Worm (Caenorhabditis elegans) whole organism, late embryonic: ENCODE data around the gene lgc-11.

ENCODE experiments used
- C38D4.7 ChIP-seq: fragments of 200-800 bp; sonication (Bioruptor generic); optimal IDR thresholded peaks from 2 replicates; lab custom pipeline; 2018; ENCODE audit warnings: mild to moderate bottlenecking, missing genetic modification characterization, moderate library complexity, missing compliant biosample characterization
- T23F11.4 ChIP-seq: fragments of 200-800 bp; sonication (Bioruptor generic); optimal IDR thresholded peaks from 2 replicates; lab custom pipeline; 2018; ENCODE audit warnings: mild to moderate bottlenecking, missing genetic modification characterization, missing compliant biosample characterization
- ceh-18 ChIP-seq: sonication (generic microtip); optimal IDR thresholded peaks from 2 replicates; lab custom pipeline; 2016; ENCODE audit warnings: missing genetic modification characterization, missing compliant biosample characterization
- ceh-19 ChIP-seq: fragments of 200-800 bp; sonication (Bioruptor generic); optimal IDR thresholded peaks from 2 replicates; lab custom pipeline; 2018; ENCODE audit warnings: mild to moderate bottlenecking, missing genetic modification characterization, missing compliant biosample characterization
- ceh-31 ChIP-seq: sonication (generic microtip); optimal IDR thresholded peaks from 2 replicates; lab custom pipeline; 2016; ENCODE audit warnings: missing genetic modification characterization, missing compliant biosample characterization
- ceh-34 ChIP-seq: sonication (generic microtip); optimal IDR thresholded peaks from 2 replicates; lab custom pipeline; 2016; ENCODE audit warnings: mild to moderate bottlenecking, missing genetic modification characterization, missing compliant biosample characterization
- ceh-45 ChIP-seq: fragments of 200-800 bp; sonication (Bioruptor generic); IDR thresholded peaks from 2 replicates; pipeline ENCODE4 v1.3.6; 2022; ENCODE audit warnings: missing genetic modification reagents, missing genetic modification characterization, missing compliant biosample characterization
- ceh-6 ChIP-seq: fragments of 200-800 bp; sonication (Bioruptor generic); optimal IDR thresholded peaks from 2 replicates; lab custom pipeline; 2018; ENCODE audit warnings: mild to moderate bottlenecking, missing genetic modification characterization, missing compliant biosample characterization
- dve-1 ChIP-seq: sonication (generic microtip); optimal IDR thresholded peaks from 2 replicates; lab custom pipeline; 2017; ENCODE audit warnings: antibody characterized with exemption, mild to moderate bottlenecking, missing genetic modification characterization, missing compliant biosample characterization
- fax-1 ChIP-seq: sonication (generic microtip); optimal IDR thresholded peaks from 2 replicates; lab custom pipeline; 2016; ENCODE audit warnings: missing genotype, missing genetic modification characterization, missing compliant biosample characterization
- fkh-10 ChIP-seq: fragments of 150-350 bp; optimal IDR thresholded peaks from 2 replicates; lab custom pipeline; 2014; ENCODE audit warnings: missing biosample characterization, missing genetic modification reagents, missing genetic modification characterization
- gmeb-2 ChIP-seq: sonication (generic microtip); optimal IDR thresholded peaks from 2 replicates; lab custom pipeline; 2016; ENCODE audit warnings: missing genetic modification characterization, inconsistent platforms, missing compliant biosample characterization
- hlh-13 ChIP-seq: fragments of 200-800 bp; sonication (Bioruptor generic); optimal IDR thresholded peaks from 2 replicates; lab custom pipeline; 2018; ENCODE audit warnings: mild to moderate bottlenecking, missing genetic modification characterization, missing compliant biosample characterization
- hlh-15 ChIP-seq: sonication (generic microtip); optimal IDR thresholded peaks from 2 replicates; lab custom pipeline; 2016; ENCODE audit warnings: missing genetic modification characterization, missing compliant biosample characterization
- hlh-30 ChIP-seq: sonication (generic microtip); optimal IDR thresholded peaks from 2 replicates; lab custom pipeline; 2017; ENCODE audit warnings: antibody characterized with exemption, missing genetic modification characterization, missing compliant biosample characterization; ENCODE audit not compliant: insufficient read depth
- hlh-6 ChIP-seq: sonication (generic microtip); optimal IDR thresholded peaks from 2 replicates; lab custom pipeline; 2016; ENCODE audit warnings: missing genotype, missing genetic modification characterization, missing compliant biosample characterization
- hlh-8 ChIP-seq: sonication (generic microtip); optimal IDR thresholded peaks from 2 replicates; lab custom pipeline; 2016; ENCODE audit warnings: missing genotype, missing genetic modification characterization, missing compliant biosample characterization
- lin-11 ChIP-seq: fragments of 200-800 bp; sonication (Bioruptor generic); optimal IDR thresholded peaks from 2 replicates; lab custom pipeline; 2018; ENCODE audit warnings: mild to moderate bottlenecking, missing genetic modification characterization, missing compliant biosample characterization
- mec-3 ChIP-seq: sonication (generic microtip); optimal IDR thresholded peaks from 2 replicates; lab custom pipeline; 2016; ENCODE audit warnings: borderline replicate concordance, missing genetic modification characterization, missing compliant biosample characterization
- nfya-1 ChIP-seq: sonication (generic microtip); optimal IDR thresholded peaks from 2 replicates; lab custom pipeline; 2017; ENCODE audit warnings: missing genetic modification characterization, mild to moderate bottlenecking, missing compliant biosample characterization, antibody characterized with exemption, moderate library complexity
- nhr-11 ChIP-seq: fragments of 150-350 bp; optimal IDR thresholded peaks from 2 replicates; lab custom pipeline; 2014; ENCODE audit warnings: missing biosample characterization, missing genetic modification characterization
- odd-2 ChIP-seq: sonication (generic microtip); optimal IDR thresholded peaks from 2 replicates; lab custom pipeline; 2017; ENCODE audit warnings: antibody characterized with exemption, mild to moderate bottlenecking, missing genetic modification characterization, missing compliant biosample characterization
- pag-3 ChIP-seq: sonication (generic microtip); optimal IDR thresholded peaks from 2 replicates; lab custom pipeline; 2016; ENCODE audit warnings: missing compliant biosample characterization, missing genetic modification characterization, borderline replicate concordance
- ref-2 ChIP-seq: sonication (generic microtip); optimal IDR thresholded peaks from 2 replicates; lab custom pipeline; 2016; ENCODE audit warnings: missing genetic modification characterization, missing compliant biosample characterization
- sdc-2 ChIP-seq: sonication (generic microtip); optimal IDR thresholded peaks from 2 replicates; lab custom pipeline; 2016; ENCODE audit warnings: missing genotype, missing genetic modification characterization, missing compliant biosample characterization
- sox-2 ChIP-seq: fragments of 200-800 bp; sonication (Bioruptor generic); IDR thresholded peaks from 2 replicates; pipeline ENCODE4 v1.3.6; 2022; ENCODE audit warnings: missing genetic modification reagents, missing genetic modification characterization, missing compliant biosample characterization
- tbx-7 ChIP-seq: sonication (generic microtip); optimal IDR thresholded peaks from 2 replicates; lab custom pipeline; 2016; ENCODE audit warnings: missing genotype, missing genetic modification characterization, missing compliant biosample characterization
- unc-86 ChIP-seq: sonication (generic microtip); optimal IDR thresholded peaks from 2 replicates; lab custom pipeline; 2016; ENCODE audit warnings: missing genetic modification characterization, missing compliant biosample characterization
- ztf-16 ChIP-seq: sonication (generic microtip); optimal IDR thresholded peaks from 2 replicates; lab custom pipeline; 2017; ENCODE audit warnings: missing genetic modification characterization, missing compliant biosample characterization

lgc-11 gene

ce11 chrX:7463637-7464036 is 42.8 kb downstream of the lgc-11 start, which contains the start of gene sox-2:
sox-2 (minus strand) TSS chrX:7463736.
- TF ChIP-seq nhr-11 (tag; lab: Kevin White, UChicago) (no peak), ref-2 (tag; lab: Kevin White, UChicago) (peak; percentile 4), ceh-31 (tag; lab: Kevin White, UChicago) (peak; percentile 51), ceh-19 (GFP tag; lab: Kevin White, UChicago) (no peak), sox-2 (GFP tag; lab: Robert Waterston, UW) (peak; percentile 69), hlh-15 (no peak)

ce11 chrX:7460516-7460915 is 45.9 kb downstream of the lgc-11 start:
- TF ChIP-seq nfya-1 (tag; lab: Kevin White, UChicago) (peak; percentile 93), sox-2 (GFP tag; lab: Robert Waterston, UW) (no peak), ztf-16 (tag; lab: Kevin White, UChicago) (no peak), ceh-31 (tag; lab: Kevin White, UChicago) (peak; percentile 67), ceh-34 (tag; lab: Kevin White, UChicago) (peak; percentile 2), hlh-6 (tag; lab: Kevin White, UChicago) (peak; percentile 19), fax-1 (tag; lab: Kevin White, UChicago) (no peak), ref-2 (tag; lab: Kevin White, UChicago) (peak; percentile 47), sdc-2 (tag; lab: Kevin White, UChicago) (no peak)

DNA sequence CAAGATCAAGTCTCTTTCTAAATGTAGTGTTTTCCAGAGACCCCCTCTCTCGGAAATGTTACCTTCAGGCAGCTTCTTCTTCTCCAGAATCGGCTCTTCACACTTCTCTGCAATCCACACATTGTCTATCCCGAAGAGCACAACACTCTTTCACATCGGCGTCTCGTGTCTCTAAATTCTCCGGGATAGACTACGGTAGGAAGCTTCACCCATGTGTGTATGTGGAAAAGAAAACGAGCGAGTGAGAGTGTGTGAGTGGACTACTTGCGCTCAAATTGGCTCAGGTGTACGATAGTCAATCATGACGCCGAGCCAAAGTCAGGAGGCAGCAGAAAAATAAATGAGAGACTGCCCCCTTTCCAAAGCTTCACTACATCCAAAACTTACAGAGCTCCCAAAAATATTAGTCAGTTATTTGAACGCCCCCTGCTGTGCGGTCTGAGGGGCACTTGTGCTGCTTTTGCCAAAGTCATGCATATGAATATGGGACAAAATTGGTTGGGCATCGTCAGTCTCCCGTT is 49.2 kb downstream of the lgc-11 start:
- TF ChIP-seq ceh-45 (GFP tag; lab: Robert Waterston, UW): no peak
- no peak for TF ChIP-seq pag-3
- no peak for TF ChIP-seq ceh-18 (tag; lab: Kevin White, UChicago)
- no peak for TF ChIP-seq gmeb-2 (tag; lab: Kevin White, UChicago)
- TF ChIP-seq mec-3 (tag; lab: Kevin White, UChicago): no peak
- no peak for TF ChIP-seq odd-2 (tag; lab: Kevin White, UChicago)
- TF ChIP-seq lin-11 (tag; lab: Kevin White, UChicago): no peak
- TF ChIP-seq fkh-10: no peak
- no peak for TF ChIP-seq dve-1 (tag; lab: Kevin White, UChicago)
- TF ChIP-seq hlh-30 (tag; lab: Kevin White, UChicago): no peak
- TF ChIP-seq unc-86 (tag; lab: Kevin White, UChicago): no peak
- TF ChIP-seq hlh-8: no peak
- TF ChIP-seq ref-2 (tag; lab: Kevin White, UChicago): peak; percentile 48
- TF ChIP-seq hlh-13 (GFP tag; lab: Kevin White, UChicago): no peak
- TF ChIP-seq ceh-31 (tag; lab: Kevin White, UChicago): peak; percentile 41
- TF ChIP-seq tbx-7 (tag; lab: Kevin White, UChicago): no peak
- TF ChIP-seq C38D4.7 (GFP tag; lab: Kevin White, UChicago): peak; percentile 3
- no peak for TF ChIP-seq ceh-6 (GFP tag; lab: Kevin White, UChicago)

- TF ChIP-seq ceh-31 (tag; lab: Kevin White, UChicago): peak; percentile 47
- peak; percentile 30; the same call in 1 of the 2 replicates for TF ChIP-seq sox-2 (GFP tag; lab: Robert Waterston, UW)
- no peak for TF ChIP-seq odd-2 (tag; lab: Kevin White, UChicago)
- peak; percentile 87 for TF ChIP-seq ref-2 (tag; lab: Kevin White, UChicago)
- peak; percentile 0 for TF ChIP-seq T23F11.4 (GFP tag; lab: Kevin White, UChicago)
- TF ChIP-seq lin-11 (tag; lab: Kevin White, UChicago): no peak
Observed at ce11 chrX:7455960-7456359, 50.5 kb downstream of the lgc-11 start.
